Fruit fly (Drosophila melanogaster): ENCODE results near the gene Polr3A.
"Not testable (repeated sequence)": the region's sequence is repeated elsewhere in the genome, so short reads cannot be mapped to it uniquely, and the experiment has no call there.

Polr3A gene

DNA sequence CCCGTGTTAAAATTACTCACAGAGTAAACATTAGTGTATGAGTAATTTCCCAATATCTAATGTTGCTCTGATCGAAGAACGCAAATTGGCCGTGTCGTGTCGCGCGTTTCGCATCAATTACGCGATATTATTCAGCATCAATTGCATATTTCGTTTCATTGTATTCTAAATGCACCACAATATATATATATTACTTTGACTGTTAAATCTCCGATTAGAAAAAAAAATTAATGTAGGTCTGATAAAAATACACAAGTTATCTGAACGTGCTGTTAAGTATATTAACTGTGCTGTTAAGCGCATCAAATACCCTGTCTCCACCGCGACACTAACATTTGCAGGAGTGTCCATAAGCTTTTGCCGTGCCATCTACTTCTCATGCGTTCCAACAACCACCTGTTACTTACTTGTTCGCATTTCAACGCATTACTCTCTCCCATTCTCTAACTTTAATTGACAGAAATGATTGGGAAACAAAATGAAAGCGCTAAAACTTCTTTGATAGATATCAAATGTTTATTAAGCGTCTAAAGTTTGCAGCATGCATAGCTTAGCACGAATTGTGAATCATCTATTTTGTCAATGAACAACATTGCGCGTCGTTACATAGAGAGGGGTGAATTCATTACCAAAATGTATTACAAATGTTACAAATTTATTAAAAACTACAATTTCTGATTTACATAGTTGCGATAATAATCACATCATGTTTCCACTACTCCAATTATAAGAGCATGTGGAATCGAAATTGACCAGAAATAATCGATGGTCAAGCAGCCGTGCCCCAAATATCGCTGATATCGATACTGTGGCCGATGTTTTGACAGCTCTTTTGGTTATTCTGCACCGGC is 2.1 kb upstream of the Polr3A start, which contains the start of the genes Graf and mRpL3:
TSS of gene Graf (minus strand) at position 287 of the 851 bp plus-strand sequence.
TSS of gene mRpL3 (plus strand) at position 802 of the 851 bp plus-strand sequence.
- TF ChIP-seq noc (tag; optimal IDR thresholded peaks at IDR 0.05) = no peak

DNA sequence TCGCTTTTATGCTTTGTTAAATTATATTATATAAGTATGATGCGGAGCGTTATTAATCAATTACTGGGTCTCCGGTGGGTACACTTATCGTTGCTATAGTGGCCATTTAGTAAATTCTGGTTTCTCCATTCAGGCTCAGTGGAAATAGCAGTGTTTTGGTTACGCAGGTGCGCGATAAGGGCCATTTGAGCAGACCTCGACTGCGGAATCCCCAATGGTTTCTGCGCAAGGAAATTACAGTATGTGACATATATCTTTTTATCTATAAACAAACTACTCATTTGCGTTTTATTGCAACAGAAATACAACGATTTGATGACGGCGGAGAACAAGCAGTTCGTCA is 1.5 kb upstream of the Polr3A start:
- TF ChIP-seq noc (tag; optimal IDR thresholded peaks at IDR 0.05) = no peak

DNA sequence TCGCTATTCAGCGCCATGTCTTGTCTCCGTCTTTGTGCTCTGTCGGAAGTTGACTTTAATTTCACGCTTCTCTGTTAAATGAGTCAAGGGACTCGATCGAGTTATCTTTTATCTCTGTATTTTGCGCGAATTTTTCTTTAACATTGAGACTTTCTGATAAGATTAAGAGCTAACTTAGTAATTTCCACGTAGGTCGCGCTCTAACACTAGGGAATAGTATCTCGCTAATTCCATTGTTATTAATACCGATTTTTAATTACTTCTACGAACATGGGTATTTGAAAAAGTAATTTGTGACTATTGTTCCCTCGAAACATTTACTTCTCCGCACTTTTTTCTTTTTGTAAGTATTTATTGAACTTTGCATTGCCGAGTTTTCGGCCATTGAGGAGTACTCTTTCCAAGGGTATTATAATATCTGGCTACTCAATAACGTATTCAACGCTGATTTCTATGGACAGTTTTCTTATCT is 3.7 kb downstream of the Polr3A start, which contains the start of gene CG8952:
TSS of gene CG8952 (minus strand) at position 51 of the 472 bp plus-strand sequence.
- TF ChIP-seq noc (tag; optimal IDR thresholded peaks at IDR 0.05) = no peak

DNA sequence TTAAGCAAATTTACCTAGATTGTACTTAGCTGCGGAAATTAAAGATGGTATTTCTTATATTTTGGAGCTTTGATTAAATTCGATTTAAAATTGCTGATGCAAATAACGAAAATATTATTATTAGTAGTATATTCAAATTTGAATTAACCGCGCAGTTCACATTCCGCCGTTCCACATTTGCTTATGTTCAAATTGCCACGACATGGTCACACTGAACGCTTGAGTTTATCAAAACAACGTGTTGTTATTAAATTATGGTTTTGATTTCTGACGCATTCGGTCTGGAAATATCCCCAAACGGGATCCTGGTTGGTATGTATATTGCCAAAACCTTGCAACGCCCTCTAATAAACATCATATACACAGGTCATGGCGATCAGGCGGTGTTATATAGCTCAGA is 6.7 kb downstream of the Polr3A start, which contains the start of gene CG33172:
TSS of gene CG33172 (plus strand) at position 208 of the 400 bp plus-strand sequence.
- TF ChIP-seq noc (tag; optimal IDR thresholded peaks at IDR 0.05) = no peak

DNA sequence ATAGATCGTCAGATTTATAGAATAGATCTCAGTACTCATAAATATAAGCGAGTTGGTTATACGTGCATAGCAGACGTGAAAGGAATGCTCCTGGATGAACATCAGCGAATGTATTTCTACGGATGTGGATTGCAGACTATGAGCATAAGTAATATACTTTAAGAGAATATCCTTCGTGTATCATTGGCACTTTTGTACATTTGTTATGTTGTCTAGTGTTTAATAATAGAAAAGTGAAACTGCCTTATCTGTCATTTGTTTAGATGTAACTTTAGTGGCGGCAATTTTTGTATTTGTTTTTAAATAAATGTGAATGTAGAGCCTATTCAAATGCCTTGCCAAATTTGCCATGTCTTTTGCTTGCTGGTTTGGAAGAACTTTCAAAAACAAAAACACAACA is 9.9 kb downstream of the Polr3A start, which contains the start of gene CG43672:
TSS of gene CG43672 (plus strand) at position 301 of the 400 bp plus-strand sequence.
- TF ChIP-seq noc (tag; optimal IDR thresholded peaks at IDR 0.05) = no peak

- TF ChIP-seq noc (tag; optimal IDR thresholded peaks at IDR 0.05) = no peak
Measured at dm6 chrX:15778846-15779245, 16.1 kb downstream of the Polr3A start, which contains the start of gene CG43673. TSS of gene CG43673 (plus strand) at chrX:15779146.

dm6 chrX:15783610-15784009 is 20.9 kb downstream of the Polr3A start, which contains the start of gene Efhc1.1:
TSS of gene Efhc1.1 (minus strand) at chrX:15783710.
- TF ChIP-seq noc (tag; optimal IDR thresholded peaks at IDR 0.05) = no peak

dm6 chrX:15785429-15786239 is 22.9 kb downstream of the Polr3A start, which contains the start of the genes Paf-AHalpha and mRpS30:
TSS of gene Paf-AHalpha (minus strand) at chrX:15785583.
TSS of gene mRpS30 (plus strand) at chrX:15786047.
- TF ChIP-seq noc (tag; optimal IDR thresholded peaks at IDR 0.05) = no peak

DNA sequence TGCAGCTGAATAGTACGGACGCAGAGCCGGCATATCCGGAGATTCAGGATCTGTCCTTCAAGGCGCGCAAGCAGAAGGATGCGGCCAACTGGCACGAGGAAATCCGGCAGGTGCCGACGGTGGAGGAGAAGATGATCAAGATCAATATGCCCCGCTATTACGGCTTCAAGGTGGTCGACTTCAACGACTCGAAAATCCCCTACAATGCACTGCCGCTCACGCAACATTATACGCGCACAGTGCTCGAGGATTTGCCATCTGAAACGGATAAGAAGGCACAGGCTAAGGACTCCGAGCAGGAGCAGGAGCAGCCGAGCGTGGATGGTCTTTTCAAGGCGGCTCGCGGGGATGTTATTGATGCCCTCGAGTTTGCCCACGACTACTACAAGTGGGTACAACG is 23.5 kb downstream of the Polr3A start:
- no peak for TF ChIP-seq noc (tag; optimal IDR thresholded peaks at IDR 0.05)

DNA sequence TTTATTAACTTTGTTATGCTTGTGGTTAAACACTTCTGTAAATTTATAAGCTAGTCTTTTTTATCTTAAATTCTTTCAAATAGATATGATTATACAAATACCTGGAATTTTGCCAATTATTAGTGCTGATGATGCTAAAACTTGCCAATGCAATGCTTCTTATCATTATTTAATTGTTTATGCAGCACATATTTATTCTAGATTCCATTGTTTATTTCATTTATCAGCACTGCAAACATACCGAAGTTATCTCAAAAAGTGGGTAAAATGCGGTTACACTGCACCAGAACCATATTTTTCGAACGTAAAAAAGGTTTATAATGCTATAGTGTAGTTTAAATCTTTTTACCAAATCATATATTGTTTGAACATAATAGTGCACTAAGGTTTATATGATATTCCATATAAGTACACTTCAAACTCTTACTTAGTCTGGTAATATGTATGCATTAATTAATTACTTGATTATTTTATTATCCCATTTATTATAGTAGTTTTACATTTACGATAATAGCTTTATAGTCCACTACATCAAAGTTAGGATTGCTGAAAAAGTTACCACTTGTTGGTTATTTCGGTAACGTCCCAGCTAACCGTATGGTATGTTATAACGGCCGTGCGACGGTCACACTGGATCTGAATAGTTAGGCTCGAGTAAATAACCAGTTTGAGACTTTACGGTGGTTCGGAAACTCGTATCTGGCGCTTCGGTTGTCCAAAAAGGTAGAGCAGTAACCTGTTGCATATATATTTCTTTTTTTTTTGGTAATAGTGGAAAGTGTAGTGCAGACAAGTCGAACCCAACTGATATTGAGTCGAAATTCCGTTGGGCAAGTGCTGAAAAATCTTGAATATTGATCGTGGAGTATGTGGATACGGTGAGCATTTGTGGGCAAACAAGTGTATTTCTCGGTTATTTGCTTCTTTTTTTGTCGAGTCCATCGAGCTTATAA is 25.8 kb downstream of the Polr3A start, which contains the start of gene Rhp:
TSS of gene Rhp (plus strand) at position 663 of the 953 bp plus-strand sequence.
- no peak for TF ChIP-seq noc (tag; optimal IDR thresholded peaks at IDR 0.05)

DNA sequence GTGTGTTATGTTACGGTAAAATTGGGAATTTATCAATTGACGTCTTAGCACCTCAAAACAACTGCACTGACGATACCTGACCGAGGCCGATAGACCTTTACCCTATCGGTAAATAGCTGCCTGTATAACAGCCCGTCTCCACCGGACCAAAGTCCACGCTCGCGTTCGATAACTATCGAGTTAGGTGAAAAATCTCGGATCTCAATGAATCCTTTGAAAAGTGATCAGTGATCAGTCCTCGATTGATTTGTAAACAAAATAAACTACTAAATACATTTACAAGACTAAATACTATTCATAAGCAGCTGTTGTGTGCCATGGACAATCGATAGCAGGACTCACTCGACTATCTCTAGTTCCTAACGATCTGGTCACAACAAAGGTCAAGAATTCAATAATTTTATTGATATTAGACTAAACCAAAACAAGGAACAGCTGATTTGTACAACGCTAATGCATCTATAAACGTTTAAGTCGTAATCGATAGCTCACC is 33.2 kb downstream of the Polr3A start, which contains the start of gene sordd1:
TSS of gene sordd1 (minus strand) at position 78 of the 493 bp plus-strand sequence.
- not testable (repeated sequence) for TF ChIP-seq noc (tag; optimal IDR thresholded peaks at IDR 0.05)

DNA sequence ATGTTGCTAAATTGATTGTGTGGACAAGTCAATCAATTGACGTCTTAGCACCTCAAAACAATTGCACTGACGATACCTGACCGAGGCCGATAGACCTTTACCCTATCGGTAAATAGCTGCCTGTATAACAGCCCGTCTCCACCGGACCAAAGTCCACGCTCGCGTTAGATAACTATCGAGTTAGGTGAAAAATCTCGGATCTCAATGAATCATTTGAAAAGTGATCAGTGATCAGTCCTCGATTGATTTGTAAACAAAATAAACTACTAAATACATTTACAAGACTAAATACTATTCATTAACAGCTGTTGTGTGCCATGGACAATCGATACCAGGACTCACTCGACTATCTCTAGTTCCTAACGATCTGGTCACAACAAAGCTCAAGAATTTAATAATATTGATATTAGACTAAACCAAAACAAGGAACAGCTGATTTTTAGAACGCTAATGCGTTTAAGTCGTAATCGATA is 36.4 kb downstream of the Polr3A start, which contains the start of the genes sordd2 and CG15602:
TSS of gene sordd2 (minus strand) at position 78 of the 473 bp plus-strand sequence.
TSS of gene CG15602 (plus strand) at position 342 of the 473 bp plus-strand sequence.
- TF ChIP-seq noc (tag; optimal IDR thresholded peaks at IDR 0.05) = not testable (repeated sequence)

DNA sequence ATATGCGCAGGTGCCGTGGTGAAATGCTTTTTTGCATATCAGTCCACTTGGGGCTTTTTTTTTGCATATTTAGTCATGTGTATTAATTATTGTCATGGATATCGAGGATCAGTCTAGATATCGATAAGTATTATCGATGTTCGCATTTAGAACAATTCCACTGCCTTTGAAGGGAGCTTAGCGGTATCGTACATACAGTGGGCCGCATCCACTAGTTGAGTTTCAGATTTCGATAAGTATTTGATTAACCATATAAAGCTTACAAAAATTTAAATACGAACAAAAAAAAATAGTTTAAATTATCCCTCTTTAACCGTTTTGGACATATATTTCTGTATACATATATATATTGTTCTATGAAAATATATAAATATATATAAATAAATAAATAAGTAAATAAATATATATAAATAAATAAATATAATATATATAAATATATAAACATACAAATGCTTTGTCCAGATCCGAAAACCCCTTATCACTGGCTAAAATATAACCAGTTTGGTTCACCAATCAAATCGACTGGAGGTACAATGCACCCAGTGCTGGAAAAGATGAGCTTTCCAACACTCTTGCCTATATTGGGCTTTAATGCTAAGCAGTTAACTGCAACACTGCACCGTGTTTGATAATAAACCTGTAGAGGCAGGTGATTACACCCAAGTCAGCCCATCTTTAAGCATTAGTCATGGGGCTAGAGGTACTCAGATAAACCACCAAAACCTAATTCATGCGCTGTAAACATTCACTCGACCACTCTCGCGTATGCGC is 40.3 kb downstream of the Polr3A start:
- TF ChIP-seq noc (tag; optimal IDR thresholded peaks at IDR 0.05) = no peak

Measured in whole organism, larva.